Fruit fly (Drosophila melanogaster): ENCODE data around the gene CG31365.
A peak's percentile ranks its signal among the peaks of the same experiment; 100 is the strongest.

The CG31365 gene

DNA sequence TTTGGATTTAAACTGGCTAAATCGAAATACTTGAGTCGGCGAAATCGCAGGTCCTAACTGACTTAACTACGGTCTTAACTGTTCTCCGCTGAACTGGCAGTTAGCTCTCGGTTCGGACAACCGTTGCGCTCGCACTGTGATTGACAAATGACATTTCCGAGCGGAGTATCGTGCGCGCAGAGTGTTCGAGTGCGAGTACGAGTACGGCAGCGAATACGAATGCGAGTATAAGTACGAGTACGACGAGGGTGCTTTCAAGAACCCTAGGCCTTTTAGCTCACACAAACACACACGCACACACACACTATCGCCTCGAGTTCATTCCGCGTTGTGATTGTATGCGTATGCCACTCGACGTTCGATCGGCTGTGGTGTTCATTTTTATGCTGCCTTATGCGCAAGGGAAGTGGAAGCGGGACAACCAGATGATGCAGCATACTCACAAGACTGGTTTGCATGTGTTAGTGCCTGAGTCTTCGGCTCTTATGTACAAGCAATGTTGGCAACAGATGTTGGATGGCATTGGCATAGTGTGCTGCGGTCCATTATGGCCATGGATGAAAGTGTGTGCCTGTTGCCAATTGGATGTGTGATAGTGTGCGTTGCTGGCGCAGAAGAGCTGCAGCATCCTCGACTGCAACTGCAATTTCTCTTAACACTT, 15.6 kb upstream of the CG31365 start, which contains the start of gene hh (continued):
- no peak for TF ChIP-seq dac (GFP tag; optimal IDR thresholded peaks at IDR 0.05)
- no peak for TF ChIP-seq CG10631 (GFP tag; optimal IDR thresholded peaks at IDR 0.05)
- TF ChIP-seq Eip93F (GFP tag; optimal IDR thresholded peaks at IDR 0.05) = no peak
- TF ChIP-seq fd85E (GFP tag; optimal IDR thresholded peaks at IDR 0.05) = no peak
- peak; percentile 19 for TF ChIP-seq vri (GFP tag; optimal IDR thresholded peaks at IDR 0.05)
- TF ChIP-seq CG6276 (GFP tag; optimal IDR thresholded peaks at IDR 0.05) = no peak
- no peak for TF ChIP-seq CG7368 (GFP tag; optimal IDR thresholded peaks at IDR 0.05)
- no peak for TF ChIP-seq CG6808 (GFP tag; optimal IDR thresholded peaks at IDR 0.05)
- no peak for TF ChIP-seq CG1621 (tag; optimal IDR thresholded peaks at IDR 0.05)
- no peak for TF ChIP-seq CG10669 (GFP tag; optimal IDR thresholded peaks at IDR 0.05)
- TF ChIP-seq CG6792 (GFP tag; optimal IDR thresholded peaks at IDR 0.05) = no peak
- TF ChIP-seq Met (GFP tag; optimal IDR thresholded peaks at IDR 0.05) = no peak
- TF ChIP-seq CG11902 (GFP tag; optimal IDR thresholded peaks at IDR 0.05) = no peak
- TF ChIP-seq Blimp-1 (GFP tag; optimal IDR thresholded peaks at IDR 0.05) = peak; percentile 57
- no peak for TF ChIP-seq CG4318 (GFP tag; optimal IDR thresholded peaks at IDR 0.05)
- no peak for TF ChIP-seq esn (GFP tag; optimal IDR thresholded peaks at IDR 0.05)
- TF ChIP-seq net (GFP tag; optimal IDR thresholded peaks at IDR 0.05) = no peak
- peak; percentile 59 for TF ChIP-seq Eip78C (GFP tag)
- no peak for TF ChIP-seq fd59A (GFP tag; optimal IDR thresholded peaks at IDR 0.05)
- no peak for TF ChIP-seq CG6163 (GFP tag; IDR thresholded peaks at IDR 0.05)
- no peak for TF ChIP-seq topi (GFP tag; optimal IDR thresholded peaks at IDR 0.05)

DNA sequence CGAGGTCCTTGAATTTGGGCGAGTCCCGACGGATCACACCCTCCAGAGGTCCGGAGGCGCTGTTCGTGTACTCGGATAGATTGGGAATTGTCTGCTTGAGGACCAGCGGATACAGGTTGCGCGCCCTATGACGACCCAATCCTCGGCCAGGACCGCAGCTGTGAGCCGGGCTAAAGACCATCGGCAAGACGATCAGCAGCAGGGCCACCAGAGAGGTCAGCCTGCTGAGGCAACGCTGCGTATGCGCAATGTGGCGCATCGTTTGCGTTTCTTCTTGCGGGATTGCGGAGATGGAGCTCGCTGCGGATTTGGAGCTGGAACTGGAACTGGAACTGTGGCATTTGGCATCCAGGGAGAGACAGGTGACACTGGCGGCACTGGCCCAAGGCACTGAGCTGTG, 14.9 kb upstream of the CG31365 start:
- TF ChIP-seq Eip78C (GFP tag) = no peak
- no peak for TF ChIP-seq Sox15 (GFP tag; optimal IDR thresholded peaks at IDR 0.05)
- TF ChIP-seq cyc (GFP tag; optimal IDR thresholded peaks at IDR 0.05) = no peak
- TF ChIP-seq Sox14 (GFP tag; optimal IDR thresholded peaks at IDR 0.05) = no peak
- no peak for TF ChIP-seq salr (GFP tag; optimal IDR thresholded peaks at IDR 0.05)
- TF ChIP-seq CG11902 (GFP tag; optimal IDR thresholded peaks at IDR 0.05) = no peak
- TF ChIP-seq Sox102F (GFP tag; optimal IDR thresholded peaks at IDR 0.05) = no peak
- no peak for TF ChIP-seq esn (GFP tag; optimal IDR thresholded peaks at IDR 0.05)
- no peak for TF ChIP-seq Ets21C (GFP tag; optimal IDR thresholded peaks at IDR 0.05)
- TF ChIP-seq vri (GFP tag; optimal IDR thresholded peaks at IDR 0.05) = no peak
- TF ChIP-seq CG9139 (GFP tag; optimal IDR thresholded peaks at IDR 0.05) = no peak
- TF ChIP-seq CG6854 (GFP tag; optimal IDR thresholded peaks at IDR 0.05) = no peak
- TF ChIP-seq CG8119 (GFP tag; IDR thresholded peaks at IDR 0.05) = no peak
- no peak for TF ChIP-seq Ets96B (tag; optimal IDR thresholded peaks at IDR 0.05)
- no peak for TF ChIP-seq fd59A (GFP tag; optimal IDR thresholded peaks at IDR 0.05)
- TF ChIP-seq CG32006 (GFP tag; optimal IDR thresholded peaks at IDR 0.05) = no peak
- no peak for TF ChIP-seq OdsH (GFP tag; optimal IDR thresholded peaks at IDR 0.05)

DNA sequence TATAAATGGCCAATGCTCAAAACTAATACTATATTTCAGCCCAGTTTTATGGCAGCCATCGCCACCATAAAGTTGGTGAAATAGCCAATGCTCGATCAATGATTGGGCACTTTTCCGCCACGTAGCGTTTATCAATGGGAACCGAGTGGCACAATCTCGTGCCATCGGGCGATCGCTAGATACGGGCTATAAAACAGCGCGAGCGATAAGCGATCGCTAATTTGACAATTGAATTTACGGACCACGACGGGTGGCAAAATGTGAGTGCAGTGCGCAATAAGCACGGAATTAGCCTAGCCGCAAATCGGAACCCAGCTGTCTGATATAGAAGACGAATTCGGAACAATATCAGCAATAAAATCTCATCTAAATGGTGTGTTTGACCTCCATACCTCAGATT, 14.1 kb upstream of the CG31365 start:
- TF ChIP-seq vri (GFP tag; optimal IDR thresholded peaks at IDR 0.05) (peak; percentile 26), CG11762 (GFP tag; optimal IDR thresholded peaks at IDR 0.05; ENCODE audit: insufficient read depth) (no peak)

DNA sequence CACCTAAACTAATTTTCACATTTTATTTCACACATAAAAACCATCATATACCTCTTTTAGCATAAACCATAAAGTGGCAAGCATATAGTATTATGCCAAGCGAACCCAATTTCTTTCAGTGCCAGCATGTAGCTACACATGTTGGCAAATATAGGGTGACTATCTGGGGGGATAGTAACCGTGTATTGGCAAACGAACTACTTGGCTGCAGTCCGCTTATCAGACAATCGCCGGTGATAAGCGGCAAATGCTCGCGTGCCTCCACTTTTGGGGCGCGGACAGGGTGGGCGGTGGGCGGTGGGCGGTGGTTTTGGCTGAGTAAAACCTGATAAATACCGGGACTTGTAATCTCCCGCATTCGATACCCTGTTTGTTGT, 13.4 kb upstream of the CG31365 start:
- TF ChIP-seq Met (GFP tag; optimal IDR thresholded peaks at IDR 0.05) (no peak), CG11294 (GFP tag; IDR thresholded peaks at IDR 0.05) (no peak), fkh (GFP tag; optimal IDR thresholded peaks at IDR 0.05) (peak; percentile 11), CG6854 (GFP tag; optimal IDR thresholded peaks at IDR 0.05) (no peak), CG11902 (GFP tag; optimal IDR thresholded peaks at IDR 0.05) (no peak), Hr4 (GFP tag; optimal IDR thresholded peaks at IDR 0.05) (no peak), Blimp-1 (GFP tag; optimal IDR thresholded peaks at IDR 0.05) (no peak), Hr38 (GFP tag; optimal IDR thresholded peaks at IDR 0.05) (no peak), CG32006 (GFP tag; optimal IDR thresholded peaks at IDR 0.05) (peak; percentile 1)
